Worm (Caenorhabditis elegans) whole organism, late embryonic: ENCODE results near the gene fln-1.
A peak's percentile ranks its signal among the peaks of the same experiment; 100 is the strongest.

Experiments
- ceh-30 ChIP-seq: fragments of 150-350 bp; optimal IDR thresholded peaks from 2 replicates; lab custom pipeline; 2014; ENCODE audit warnings: missing biosample characterization, missing genetic modification characterization
- hlh-30 ChIP-seq: sonication (generic microtip); optimal IDR thresholded peaks from 2 replicates; lab custom pipeline; 2017; ENCODE audit warnings: antibody characterized with exemption, missing genetic modification characterization, missing compliant biosample characterization; ENCODE audit not compliant: insufficient read depth
- sox-2 ChIP-seq: fragments of 200-800 bp; sonication (Bioruptor generic); IDR thresholded peaks from 2 replicates; pipeline ENCODE4 v1.3.6; 2022; ENCODE audit warnings: missing genetic modification reagents, missing genetic modification characterization, missing compliant biosample characterization
- tbx-2 ChIP-seq: sonication (generic microtip); optimal IDR thresholded peaks from 2 replicates; lab custom pipeline; 2016; ENCODE audit warnings: missing genetic modification characterization, missing compliant biosample characterization

DNA sequence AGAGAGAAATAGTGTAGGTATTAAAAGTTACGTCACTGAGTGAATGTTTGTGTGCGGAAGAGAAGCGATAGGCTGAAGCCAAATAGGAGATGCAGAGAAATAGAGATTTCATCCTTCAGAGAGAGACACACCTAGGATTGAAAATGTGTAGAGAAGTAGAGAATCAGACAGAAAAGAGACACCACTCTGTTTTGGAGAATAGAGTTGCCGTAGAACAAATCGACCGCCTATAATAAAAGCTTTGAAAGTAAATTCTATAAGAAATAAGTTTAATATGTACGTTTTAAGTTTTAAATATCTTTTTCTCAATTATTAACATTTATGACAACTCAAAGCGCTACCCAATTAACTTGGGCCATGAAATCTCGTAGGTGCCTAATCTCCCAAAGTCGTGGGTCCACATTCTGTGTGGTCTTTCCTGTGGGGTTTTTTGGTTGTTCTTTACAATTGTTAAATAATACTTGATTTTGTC, 34.6 kb upstream of the fln-1 start, which contains the start of gene T07A9.12:
- no peak for TF ChIP-seq hlh-30 (tag; lab: Kevin White, UChicago)
- TF ChIP-seq sox-2: no peak
- TF ChIP-seq tbx-2 (tag; lab: Kevin White, UChicago): peak; percentile 91
- TF ChIP-seq ceh-30 (tag; lab: Kevin White, UChicago): no peak
